Fruit fly (Drosophila melanogaster) whole organism: Measurements from ENCODE around the gene CG3014.

Source experiments
- CG8478 ChIP-seq: fragments of >200 bp; optimal IDR thresholded peaks from 2 replicates; lab custom pipeline; 2018; ENCODE audit warnings: inconsistent platforms
- Dll ChIP-seq: fragments of >200 bp; optimal IDR thresholded peaks from 2 replicates; lab custom pipeline; 2017
- EcR ChIP-seq, 2 experiments: fragments of >200 bp; optimal IDR thresholded peaks; 2 replicates each; lab custom pipeline; 2017; ENCODE audit warnings: missing biosample characterization in 2 of 2, missing genetic modification characterization in 2 of 2, missing genetic modification reagents in 2 of 2
- pan ChIP-seq: fragments of >200 bp; optimal IDR thresholded peaks from 2 replicates; lab custom pipeline; 2017
- psq ChIP-seq: fragments of >200 bp; optimal IDR thresholded peaks from 2 replicates; lab custom pipeline; 2017
- usp ChIP-seq: fragments of >200 bp; optimal IDR thresholded peaks from 2 replicates; lab custom pipeline; 2017; ENCODE audit warnings: missing biosample characterization, missing genetic modification characterization, mixed read lengths

dm6 chr3R:7753518-7753917 is 49.1 kb downstream of the CG3014 start:
- TF ChIP-seq psq (lab: Kevin White, UChicago): no peak
- TF ChIP-seq usp (GFP tag; lab: Kevin White, UChicago): no peak
- peak; percentile 34 for TF ChIP-seq CG8478
- no peak for TF ChIP-seq pan (lab: Kevin White, UChicago)
- TF ChIP-seq EcR (GFP tag; optimal IDR thresholded peaks at IDR 0.05; lab: Kevin White, UChicago): no peak
- TF ChIP-seq Dll (lab: Kevin White, UChicago): no peak
